Worm (Caenorhabditis elegans): Measurements from ENCODE around the gene lurp-2.

Gene lurp-2

ce11 chrV:13497322-13497847 lies 44.0 kb downstream of the lurp-2 start, which contains the start of the genes eea-1 and gut-2 (continued):
- TF ChIP-seq mdl-1 (tag; optimal IDR thresholded peaks at IDR 0.05) (peak in 1 of 2 experiments; percentile 47), sox-4 (tag; optimal IDR thresholded peaks at IDR 0.05) (no peak), lin-35 (GFP tag; optimal IDR thresholded peaks at IDR 0.05) (peak; percentile 63 to 77), blmp-1 (tag; optimal IDR thresholded peaks at IDR 0.05) (peak; percentile 85), hlh-4 (tag; optimal IDR thresholded peaks at IDR 0.05) (no peak), vab-15 (tag; optimal IDR thresholded peaks at IDR 0.05) (no peak), ztf-4 (tag; optimal IDR thresholded peaks at IDR 0.05) (peak; percentile 54), hlh-17 (GFP tag; optimal IDR thresholded peaks at IDR 0.05; ENCODE audit: borderline replicate concordance) (no peak), rnt-1 (tag; optimal IDR thresholded peaks at IDR 0.05) (peak; percentile 76)

- no peak for TF ChIP-seq unc-30 (tag; optimal IDR thresholded peaks at IDR 0.05)
- no peak for TF ChIP-seq nhr-28 (tag; optimal IDR thresholded peaks at IDR 0.05)
- no peak for TF ChIP-seq grh-1 (GFP tag; IDR thresholded peaks at IDR 0.05)
- TF ChIP-seq fkh-8 (tag; optimal IDR thresholded peaks at IDR 0.05): no peak
- TF ChIP-seq ceh-90 (tag; optimal IDR thresholded peaks at IDR 0.05): no peak
- no peak for TF ChIP-seq nhr-76 (tag; optimal IDR thresholded peaks at IDR 0.05)
- TF ChIP-seq nhr-12 (tag; optimal IDR thresholded peaks at IDR 0.05): no peak
- no peak for TF ChIP-seq snu-23 (GFP tag; optimal IDR thresholded peaks at IDR 0.05)
These were observed 45.8 kb downstream of the lurp-2 start for ce11 chrV:13499227-13499626.

All from whole organism, L1 larva.